Worm (Caenorhabditis elegans) whole organism, L3 larva: ENCODE results near the gene K09F6.13.

ENCODE experiments used
- fkh-10 ChIP-seq: sonication (generic microtip); optimal IDR thresholded peaks from 2 replicates; lab custom pipeline; 2017; ENCODE audit warnings: missing biosample characterization, missing genetic modification reagents, missing genetic modification characterization
- lin-15B ChIP-seq: fragments of 150-350 bp; optimal IDR thresholded peaks from 2 replicates; lab custom pipeline; 2014; ENCODE audit warnings: missing biosample characterization, missing genetic modification characterization
- lsy-12 ChIP-seq: sonication (generic microtip); optimal IDR thresholded peaks from 2 replicates; lab custom pipeline; 2016; ENCODE audit warnings: mild to moderate bottlenecking, missing genetic modification characterization, missing compliant biosample characterization
- nhr-77 ChIP-seq: fragments of 150-350 bp; optimal IDR thresholded peaks from 2 replicates; lab custom pipeline; 2014; ENCODE audit warnings: missing biosample characterization, missing genetic modification characterization
- unc-39 ChIP-seq: sonication (generic microtip); optimal IDR thresholded peaks from 4 replicates; lab custom pipeline; 2017; ENCODE audit warnings: missing biosample characterization, missing genetic modification characterization
- zag-1 ChIP-seq: fragments of 150-350 bp; optimal IDR thresholded peaks from 2 replicates; lab custom pipeline; 2014; ENCODE audit warnings: missing biosample characterization, missing genetic modification characterization
- ztf-11 ChIP-seq: fragments of 150-350 bp; optimal IDR thresholded peaks from 2 replicates; lab custom pipeline; 2014; ENCODE audit warnings: missing biosample characterization, missing genetic modification characterization

DNA sequence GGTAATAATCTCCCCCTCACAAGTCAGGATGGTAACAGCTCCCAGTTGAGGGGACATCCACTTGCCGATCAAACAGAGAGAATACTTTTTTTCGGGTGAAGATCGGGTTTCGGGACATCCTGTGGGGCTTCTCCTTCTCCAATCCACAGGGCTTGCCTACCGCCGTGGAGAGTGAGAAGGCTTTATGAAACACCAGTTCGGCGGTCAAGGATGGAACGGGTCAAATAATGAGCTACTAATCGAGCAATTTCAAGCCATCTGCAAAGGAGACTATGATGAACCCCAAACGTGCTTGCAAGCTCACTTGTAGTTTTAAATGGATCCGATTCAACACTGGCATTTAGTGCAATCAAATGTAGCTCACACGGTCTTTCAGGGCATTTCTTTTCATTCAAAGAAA, 4.2 kb upstream of the K09F6.13 start:
- TF ChIP-seq unc-39 (tag; lab: Kevin White, UChicago) (no peak), fkh-10 (GFP tag; lab: Kevin White, UChicago) (no peak), zag-1 (no peak), nhr-77 (no peak), ztf-11 (tag; lab: Kevin White, UChicago) (no peak), lin-15B (tag; lab: Kevin White, UChicago) (no peak), lsy-12 (tag; lab: Kevin White, UChicago) (no peak)
